Fruit fly (Drosophila melanogaster): ENCODE data around the gene Dad.
A peak's percentile ranks its signal among the peaks of the same experiment; 100 is the strongest.

Dad gene

dm6 chr3R:17060244-17060664 is 6.4 kb downstream of the Dad start (continued):
- TF ChIP-seq trem (tag; optimal IDR thresholded peaks at IDR 0.05) (peak; percentile 18), HHEX (GFP tag; optimal IDR thresholded peaks at IDR 0.05) (peak; percentile 8), CG18262 (tag; optimal IDR thresholded peaks at IDR 0.05) (peak; percentile 79), lmd (GFP tag; IDR thresholded peaks at IDR 0.05) (peak; percentile 43), CG2129 (GFP tag; IDR thresholded peaks at IDR 0.05; ENCODE audit: partially characterized antibody) (no peak), Lpt (GFP tag; optimal IDR thresholded peaks at IDR 0.05) (no peak), vvl (GFP tag; IDR thresholded peaks at IDR 0.05) (no peak), mam (GFP tag; optimal IDR thresholded peaks at IDR 0.05) (peak; percentile 48), BtbVII (GFP tag; optimal IDR thresholded peaks at IDR 0.05) (peak; percentile 42), CG14710 (tag; optimal IDR thresholded peaks at IDR 0.05) (peak; percentile 48), CG14860 (GFP tag; IDR thresholded peaks at IDR 0.05; ENCODE audit: partially characterized antibody) (no peak), CG15269 (tag; optimal IDR thresholded peaks at IDR 0.05) (peak; percentile 39), CG17328 (GFP tag; IDR thresholded peaks at IDR 0.05) (peak; percentile 21; the same call in 1 of the 2 replicates), CG17361 (GFP tag; IDR thresholded peaks at IDR 0.05) (peak; percentile 86), zfh2 (GFP tag; optimal IDR thresholded peaks at IDR 0.05) (peak; percentile 37), pzg (GFP tag; optimal IDR thresholded peaks at IDR 0.05) (no peak), E2f1 (GFP tag; IDR thresholded peaks at IDR 0.05) (no peak), CG42726 (GFP tag; IDR thresholded peaks at IDR 0.05; ENCODE audit: partially characterized antibody) (no peak), yki (optimal IDR thresholded peaks at IDR 0.05) (no peak), crol (GFP tag; IDR thresholded peaks at IDR 0.05) (no peak), sima (GFP tag; optimal IDR thresholded peaks at IDR 0.05) (no peak), row (GFP tag; IDR thresholded peaks at IDR 0.05) (peak; percentile 61), CG14667 (GFP tag; IDR thresholded peaks at IDR 0.05) (no peak), dmrt11E (tag; optimal IDR thresholded peaks at IDR 0.05) (peak; percentile 36), crp (GFP tag; optimal IDR thresholded peaks at IDR 0.05) (no peak), onecut (GFP tag; IDR thresholded peaks at IDR 0.05) (no peak), Hmx (GFP tag; optimal IDR thresholded peaks at IDR 0.05) (no peak), gcm (GFP tag; optimal IDR thresholded peaks at IDR 0.05) (peak; percentile 7), Hr39 (optimal IDR thresholded peaks at IDR 0.05) (no peak), CG6683 (GFP tag; optimal IDR thresholded peaks at IDR 0.05) (no peak), D19A (tag; optimal IDR thresholded peaks at IDR 0.05) (peak; percentile 33), CG2712 (tag; optimal IDR thresholded peaks at IDR 0.05) (peak; percentile 63), ERR (GFP tag; optimal IDR thresholded peaks at IDR 0.05) (no peak), Nf-YC (tag; optimal IDR thresholded peaks at IDR 0.05) (no peak), CG17186 (GFP tag; optimal IDR thresholded peaks at IDR 0.05) (no peak), CG32532 (GFP tag; IDR thresholded peaks at IDR 0.05) (no peak), CG15696 (tag; optimal IDR thresholded peaks at IDR 0.05) (peak; percentile 51), CG17568 (GFP tag; optimal IDR thresholded peaks at IDR 0.05) (no peak), Elba2 (GFP tag; optimal IDR thresholded peaks at IDR 0.05) (no peak), CG14050 (GFP tag; IDR thresholded peaks at IDR 0.05) (no peak), CG11696 (GFP tag; IDR thresholded peaks at IDR 0.05) (no peak), az2 (GFP tag; optimal IDR thresholded peaks at IDR 0.05) (peak; percentile 39), Atf-2 (GFP tag; optimal IDR thresholded peaks at IDR 0.05) (no peak), odd (GFP tag; optimal IDR thresholded peaks at IDR 0.05) (peak; percentile 10), ATbp (GFP tag; optimal IDR thresholded peaks at IDR 0.05) (peak; percentile 11), CG6175 (GFP tag; IDR thresholded peaks at IDR 0.05) (no peak), Sin3A (optimal IDR thresholded peaks at IDR 0.05) (no peak), CG8388 (GFP tag; optimal IDR thresholded peaks at IDR 0.05) (peak; percentile 44), Dip2 (GFP tag; IDR thresholded peaks at IDR 0.05) (no peak), Fer1 (GFP tag; optimal IDR thresholded peaks at IDR 0.05) (no peak), sisA (GFP tag; IDR thresholded peaks at IDR 0.05) (0 out of 2 replicates have a peak, but pooled peaks have one; percentile 10), chif (GFP tag; optimal IDR thresholded peaks at IDR 0.05) (peak in 1 of 2 experiments; percentile 3)

All from whole organism, embryonic.